Worm (Caenorhabditis elegans) whole organism, early embryonic: ENCODE results near the gene lsy-27.

Experiments used
- B0310.2 ChIP-seq: sonication (generic microtip); optimal IDR thresholded peaks from 2 replicates; lab custom pipeline; 2016; ENCODE audit warnings: mild to moderate bottlenecking, missing genetic modification characterization, missing compliant biosample characterization
- F13C5.2 ChIP-seq: sonication (generic microtip); optimal IDR thresholded peaks from 2 replicates; lab custom pipeline; 2017; ENCODE audit warnings: mild to moderate bottlenecking, missing genetic modification characterization, inconsistent platforms, missing compliant biosample characterization
- ama-1 ChIP-seq: fragments of 150-350 bp; optimal IDR thresholded peaks from 2 replicates; lab custom pipeline; 2014
- hmbx-1 ChIP-seq: sonication (generic microtip); optimal IDR thresholded peaks from 2 replicates; lab custom pipeline; 2016; ENCODE audit warnings: mild to moderate bottlenecking, missing genetic modification characterization, missing compliant biosample characterization
- pes-1 ChIP-seq: fragments of 200-800 bp; sonication (Bioruptor generic); IDR thresholded peaks from 2 replicates; pipeline ENCODE4 v1.3.6; 2022; ENCODE audit warnings: missing genetic modification reagents, missing genetic modification characterization, missing compliant biosample characterization
- scrt-1 ChIP-seq: fragments of 200-800 bp; sonication (Bioruptor generic); IDR thresholded peaks from 2 replicates; pipeline ENCODE4 v1.3.6; 2022; ENCODE audit warnings: missing genetic modification characterization, missing compliant biosample characterization

ce11 chrV:17328497-17328896 is 21.5 kb downstream of the lsy-27 start, which contains the start of gene srg-44:
- TF ChIP-seq ama-1 (lab: Kevin White, UChicago): no peak
- no peak for TF ChIP-seq scrt-1 (GFP tag; lab: Robert Waterston, UW)
- no peak for TF ChIP-seq hmbx-1 (tag; lab: Kevin White, UChicago)
- no peak for TF ChIP-seq B0310.2 (tag; lab: Kevin White, UChicago)
- TF ChIP-seq F13C5.2 (tag; lab: Kevin White, UChicago): no peak
- TF ChIP-seq pes-1 (GFP tag; lab: Robert Waterston, UW): no peak
